Worm (Caenorhabditis elegans) whole organism, L4/young adult: ENCODE measurements around the gene srbc-9.
"Not testable (repeated sequence)": the region's sequence is repeated elsewhere in the genome, so short reads cannot be mapped to it uniquely, and the experiment has no call there.

Source experiments
- W03F9.2 ChIP-seq: fragments of 150-350 bp; optimal IDR thresholded peaks from 2 replicates; lab custom pipeline; 2014; ENCODE audit warnings: missing biosample characterization, missing genetic modification characterization
- dao-5 ChIP-seq: sonication (generic microtip); optimal IDR thresholded peaks from 2 replicates; lab custom pipeline; 2016; ENCODE audit warnings: missing genotype, missing genetic modification characterization, moderate library complexity, missing compliant biosample characterization
- him-1 ChIP-seq: sonication (generic microtip); optimal IDR thresholded peaks from 2 replicates; lab custom pipeline; 2016; ENCODE audit warnings: missing genotype, missing genetic modification reagents, missing genetic modification characterization, missing compliant biosample characterization

Gene srbc-9

ce11 chrV:7455008-7455407, 35.2 kb downstream of the srbc-9 start, which contains the start of gene F25E5.2:
Gene F25E5.2, plus strand, starts transcription at chrV:7455308.
- TF ChIP-seq W03F9.2 (tag; lab: Kevin White, UChicago) (no peak), him-1 (tag; lab: Kevin White, UChicago) (no peak), dao-5 (tag; lab: Kevin White, UChicago) (no peak)

ce11 chrV:7454236-7454635, 36.0 kb downstream of the srbc-9 start, which contains the start of gene try-8:
Gene try-8, minus strand, starts transcription at chrV:7454336.
- TF ChIP-seq W03F9.2 (tag; lab: Kevin White, UChicago) (no peak), dao-5 (tag; lab: Kevin White, UChicago) (no peak), him-1 (tag; lab: Kevin White, UChicago) (no peak)

ce11 chrV:7451421-7451820, 38.8 kb downstream of the srbc-9 start, which contains the start of gene try-11:
Gene try-11, plus strand, starts transcription at chrV:7451721.
- TF ChIP-seq W03F9.2 (tag; lab: Kevin White, UChicago), result no peak
- TF ChIP-seq dao-5 (tag; lab: Kevin White, UChicago), result no peak
- TF ChIP-seq him-1 (tag; lab: Kevin White, UChicago), result no peak

- TF ChIP-seq W03F9.2 (tag; lab: Kevin White, UChicago) (no peak), dao-5 (tag; lab: Kevin White, UChicago) (no peak), him-1 (tag; lab: Kevin White, UChicago) (no peak)
Observed at ce11 chrV:7449303-7449827, 40.9 kb downstream of the srbc-9 start, which contains the start of gene try-12. Gene try-12, plus strand, starts transcription at chrV:7449353.

ce11 chrV:7446965-7447364, 43.3 kb downstream of the srbc-9 start, which contains the start of gene F25E5.5:
Gene F25E5.5, plus strand, starts transcription at chrV:7447265.
- TF ChIP-seq W03F9.2 (tag; lab: Kevin White, UChicago) (no peak), dao-5 (tag; lab: Kevin White, UChicago) (no peak), him-1 (tag; lab: Kevin White, UChicago) (no peak)

- TF ChIP-seq him-1, dao-5, W03F9.2 (tag; lab: Kevin White, UChicago): not testable (repeated sequence)
Observed at ce11 chrV:7444331-7444730, 45.9 kb downstream of the srbc-9 start, which contains the start of gene nhr-141. Gene nhr-141, plus strand, starts transcription at chrV:7444661.

ce11 chrV:7439807-7440206, 50.4 kb downstream of the srbc-9 start, which contains the start of gene try-13:
Gene try-13, plus strand, starts transcription at chrV:7440107.
- TF ChIP-seq dao-5 (tag; lab: Kevin White, UChicago), result no peak
- no peak for TF ChIP-seq him-1 (tag; lab: Kevin White, UChicago)
- no peak for TF ChIP-seq W03F9.2 (tag; lab: Kevin White, UChicago)
